Worm (Caenorhabditis elegans) whole organism, late embryonic: Measurements from ENCODE around the gene fbxa-56.

Source experiments
- C08G9.2 ChIP-seq: sonication (generic microtip); optimal IDR thresholded peaks from 2 replicates; lab custom pipeline; 2016; ENCODE audit warnings: mild to moderate bottlenecking, missing genetic modification characterization, moderate library complexity, missing compliant biosample characterization
- C38D4.7 ChIP-seq: fragments of 200-800 bp; sonication (Bioruptor generic); optimal IDR thresholded peaks from 2 replicates; lab custom pipeline; 2018; ENCODE audit warnings: mild to moderate bottlenecking, missing genetic modification characterization, moderate library complexity, missing compliant biosample characterization
- F13H6.1 ChIP-seq: sonication (generic microtip); optimal IDR thresholded peaks from 2 replicates; lab custom pipeline; 2016; ENCODE audit warnings: missing genetic modification characterization, missing compliant biosample characterization
- K02D7.2 ChIP-seq: sonication (generic microtip); optimal IDR thresholded peaks from 2 replicates; lab custom pipeline; 2017; ENCODE audit warnings: mild to moderate bottlenecking, missing genetic modification characterization, missing compliant biosample characterization
- K09A11.1 ChIP-seq: sonication (generic microtip); optimal IDR thresholded peaks from 2 replicates; lab custom pipeline; 2017; ENCODE audit warnings: antibody characterized with exemption, mild to moderate bottlenecking, missing genetic modification characterization, missing compliant biosample characterization; ENCODE audit not compliant: insufficient read depth
- T23F11.4 ChIP-seq: fragments of 200-800 bp; sonication (Bioruptor generic); optimal IDR thresholded peaks from 2 replicates; lab custom pipeline; 2018; ENCODE audit warnings: mild to moderate bottlenecking, missing genetic modification characterization, missing compliant biosample characterization
- Y22D7AL.16 ChIP-seq: sonication (generic microtip); optimal IDR thresholded peaks from 2 replicates; lab custom pipeline; 2016; ENCODE audit warnings: missing genetic modification characterization, missing compliant biosample characterization
- ahr-1 ChIP-seq: sonication (generic microtip); optimal IDR thresholded peaks from 2 replicates; lab custom pipeline; 2016; ENCODE audit warnings: missing genetic modification characterization, missing compliant biosample characterization
- ama-1 ChIP-seq: fragments of 150-350 bp; optimal IDR thresholded peaks from 2 replicates; lab custom pipeline; 2014
- ceh-14 ChIP-seq: sonication (generic microtip); optimal IDR thresholded peaks from 2 replicates; lab custom pipeline; 2016; ENCODE audit warnings: missing genotype, missing genetic modification characterization, missing compliant biosample characterization
- ceh-19 ChIP-seq: fragments of 200-800 bp; sonication (Bioruptor generic); optimal IDR thresholded peaks from 2 replicates; lab custom pipeline; 2018; ENCODE audit warnings: mild to moderate bottlenecking, missing genetic modification characterization, missing compliant biosample characterization
- ceh-22 ChIP-seq: sonication (generic microtip); optimal IDR thresholded peaks from 2 replicates; lab custom pipeline; 2017; ENCODE audit warnings: missing biosample characterization, missing genetic modification characterization
- ceh-31 ChIP-seq: sonication (generic microtip); optimal IDR thresholded peaks from 2 replicates; lab custom pipeline; 2016; ENCODE audit warnings: missing genetic modification characterization, missing compliant biosample characterization
- ceh-45 ChIP-seq: fragments of 200-800 bp; sonication (Bioruptor generic); IDR thresholded peaks from 2 replicates; pipeline ENCODE4 v1.3.6; 2022; ENCODE audit warnings: missing genetic modification reagents, missing genetic modification characterization, missing compliant biosample characterization
- ceh-9 ChIP-seq: sonication (generic microtip); optimal IDR thresholded peaks from 2 replicates; lab custom pipeline; 2016; ENCODE audit warnings: mild to moderate bottlenecking, missing genetic modification characterization, inconsistent platforms, missing compliant biosample characterization
- dve-1 ChIP-seq: sonication (generic microtip); optimal IDR thresholded peaks from 2 replicates; lab custom pipeline; 2017; ENCODE audit warnings: antibody characterized with exemption, mild to moderate bottlenecking, missing genetic modification characterization, missing compliant biosample characterization
- elt-2 ChIP-seq: sonication (generic microtip); optimal IDR thresholded peaks from 2 replicates; lab custom pipeline; 2016; ENCODE audit warnings: missing genetic modification reagents, missing genetic modification characterization, missing compliant biosample characterization
- elt-4 ChIP-seq: sonication (generic microtip); optimal IDR thresholded peaks from 2 replicates; lab custom pipeline; 2016; ENCODE audit warnings: missing genetic modification characterization, missing compliant biosample characterization
- ets-4 ChIP-seq: sonication (generic microtip); optimal IDR thresholded peaks from 2 replicates; lab custom pipeline; 2016; ENCODE audit warnings: missing genetic modification characterization, missing compliant biosample characterization
- eyg-1 ChIP-seq: sonication (generic microtip); optimal IDR thresholded peaks from 2 replicates; lab custom pipeline; 2016; ENCODE audit warnings: missing genotype, missing genetic modification characterization, missing compliant biosample characterization
- hlh-6 ChIP-seq: sonication (generic microtip); optimal IDR thresholded peaks from 2 replicates; lab custom pipeline; 2016; ENCODE audit warnings: missing genotype, missing genetic modification characterization, missing compliant biosample characterization
- hlh-8 ChIP-seq: sonication (generic microtip); optimal IDR thresholded peaks from 2 replicates; lab custom pipeline; 2016; ENCODE audit warnings: missing genotype, missing genetic modification characterization, missing compliant biosample characterization
- lim-6 ChIP-seq: sonication (generic microtip); optimal IDR thresholded peaks from 2 replicates; lab custom pipeline; 2016; ENCODE audit warnings: missing genetic modification characterization, missing compliant biosample characterization
- lin-11 ChIP-seq: fragments of 200-800 bp; sonication (Bioruptor generic); optimal IDR thresholded peaks from 2 replicates; lab custom pipeline; 2018; ENCODE audit warnings: mild to moderate bottlenecking, missing genetic modification characterization, missing compliant biosample characterization
- nfya-1 ChIP-seq: sonication (generic microtip); optimal IDR thresholded peaks from 2 replicates; lab custom pipeline; 2017; ENCODE audit warnings: missing genetic modification characterization, mild to moderate bottlenecking, missing compliant biosample characterization, antibody characterized with exemption, moderate library complexity
- nhr-11 ChIP-seq: fragments of 150-350 bp; optimal IDR thresholded peaks from 2 replicates; lab custom pipeline; 2014; ENCODE audit warnings: missing biosample characterization, missing genetic modification characterization
- npax-4 ChIP-seq: sonication (generic microtip); optimal IDR thresholded peaks from 2 replicates; lab custom pipeline; 2016; ENCODE audit warnings: missing genetic modification characterization, missing compliant biosample characterization
- pag-3 ChIP-seq: sonication (generic microtip); optimal IDR thresholded peaks from 2 replicates; lab custom pipeline; 2016; ENCODE audit warnings: missing compliant biosample characterization, missing genetic modification characterization, borderline replicate concordance
- pax-1 ChIP-seq: fragments of 150-350 bp; optimal IDR thresholded peaks from 2 replicates; lab custom pipeline; 2014; ENCODE audit warnings: missing biosample characterization, missing genetic modification characterization
- pha-2 ChIP-seq: sonication (generic microtip); optimal IDR thresholded peaks from 2 replicates; lab custom pipeline; 2017; ENCODE audit warnings: mild to moderate bottlenecking, missing genetic modification characterization, missing compliant biosample characterization
- rnt-1 ChIP-seq: sonication (generic microtip); optimal IDR thresholded peaks from 2 replicates; lab custom pipeline; 2016; ENCODE audit warnings: missing genetic modification characterization, missing compliant biosample characterization
- sdc-2 ChIP-seq: sonication (generic microtip); optimal IDR thresholded peaks from 2 replicates; lab custom pipeline; 2016; ENCODE audit warnings: missing genotype, missing genetic modification characterization, missing compliant biosample characterization
- sox-2 ChIP-seq: fragments of 200-800 bp; sonication (Bioruptor generic); IDR thresholded peaks from 2 replicates; pipeline ENCODE4 v1.3.6; 2022; ENCODE audit warnings: missing genetic modification reagents, missing genetic modification characterization, missing compliant biosample characterization
- sox-4 ChIP-seq: sonication (generic microtip); optimal IDR thresholded peaks from 2 replicates; lab custom pipeline; 2017; ENCODE audit warnings: mild to moderate bottlenecking, missing genetic modification characterization, inconsistent platforms, missing compliant biosample characterization
- syd-9 ChIP-seq: sonication (generic microtip); optimal IDR thresholded peaks from 2 replicates; lab custom pipeline; 2016; ENCODE audit warnings: mild to moderate bottlenecking, missing genetic modification characterization, moderate library complexity, missing compliant biosample characterization
- tbx-2 ChIP-seq: sonication (generic microtip); optimal IDR thresholded peaks from 2 replicates; lab custom pipeline; 2016; ENCODE audit warnings: missing genetic modification characterization, missing compliant biosample characterization
- unc-55 ChIP-seq: sonication (generic microtip); optimal IDR thresholded peaks from 2 replicates; lab custom pipeline; 2017; ENCODE audit warnings: missing biosample characterization, missing genetic modification reagents, missing genetic modification characterization
- unc-86 ChIP-seq: sonication (generic microtip); optimal IDR thresholded peaks from 2 replicates; lab custom pipeline; 2016; ENCODE audit warnings: missing genetic modification characterization, missing compliant biosample characterization

Gene fbxa-56

ce11 chrIII:961948-962347 lies 24.1 kb upstream of the fbxa-56 start, which contains the start of gene fbxa-51:
TSS of gene fbxa-51 (plus strand) at chrIII:962269.
- TF ChIP-seq K02D7.2 (tag; lab: Kevin White, UChicago) (no peak), ama-1 (lab: Kevin White, UChicago) (no peak), sox-4 (tag; lab: Kevin White, UChicago) (no peak), C38D4.7 (GFP tag; lab: Kevin White, UChicago) (no peak), ceh-19 (GFP tag; lab: Kevin White, UChicago) (no peak), elt-4 (tag; lab: Kevin White, UChicago) (no peak), nfya-1 (tag; lab: Kevin White, UChicago) (no peak), ceh-9 (tag; lab: Kevin White, UChicago) (no peak), K09A11.1 (tag; lab: Kevin White, UChicago) (no peak), npax-4 (no peak), rnt-1 (tag; lab: Kevin White, UChicago) (no peak), eyg-1 (tag; lab: Kevin White, UChicago) (no peak), pha-2 (tag; lab: Kevin White, UChicago) (no peak), F13H6.1 (tag; lab: Kevin White, UChicago) (no peak), ahr-1 (tag; lab: Kevin White, UChicago) (no peak), syd-9 (tag; lab: Kevin White, UChicago) (no peak), unc-55 (GFP tag; lab: Kevin White, UChicago) (no peak), pag-3 (tag; lab: Kevin White, UChicago) (no peak), sdc-2 (no peak), nhr-11 (tag; lab: Kevin White, UChicago) (no peak)

- TF ChIP-seq ahr-1 (tag; lab: Kevin White, UChicago), result no peak
- TF ChIP-seq C38D4.7 (GFP tag; lab: Kevin White, UChicago), result no peak
- TF ChIP-seq eyg-1 (tag; lab: Kevin White, UChicago), result no peak
- TF ChIP-seq unc-55 (GFP tag; lab: Kevin White, UChicago), result no peak
- no peak for TF ChIP-seq T23F11.4 (GFP tag; lab: Kevin White, UChicago)
- TF ChIP-seq unc-86 (tag; lab: Kevin White, UChicago), result no peak
- TF ChIP-seq lin-11 (tag; lab: Kevin White, UChicago), result no peak
- TF ChIP-seq lim-6, result no peak
Measured at ce11 chrIII:955981-956380, 18.1 kb upstream of the fbxa-56 start, which contains the start of gene fbxa-54. TSS of gene fbxa-54 (plus strand) at chrIII:956334.

DNA sequence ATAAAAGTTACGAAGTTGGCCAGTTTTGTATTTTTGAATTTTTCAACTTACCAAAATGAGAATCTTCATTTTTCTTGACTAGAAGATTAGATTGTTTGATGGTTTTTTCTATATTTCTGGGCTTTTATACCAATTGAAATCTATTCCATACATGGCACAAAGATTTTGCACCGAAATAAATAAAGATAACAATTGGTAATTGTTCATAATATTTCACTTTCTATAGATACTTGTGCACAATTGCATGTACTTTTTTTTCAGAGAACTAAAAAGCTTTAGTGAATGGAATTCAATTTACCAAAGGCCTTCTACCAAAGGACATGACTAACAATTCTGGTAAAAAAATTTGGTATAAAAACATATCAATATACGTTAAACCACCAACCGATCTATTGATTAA lies 16.7 kb upstream of the fbxa-56 start, which contains the start of the genes T12B5.15 and T12B5.14:
T12B5.15 (minus strand) TSS at position 101 of the 400 bp plus-strand sequence.
T12B5.14 (plus strand) TSS at position 321 of the 400 bp plus-strand sequence.
- TF ChIP-seq C08G9.2 (tag; lab: Kevin White, UChicago) (no peak), pax-1 (tag; lab: Kevin White, UChicago) (no peak), lim-6 (no peak), ceh-22 (tag; lab: Kevin White, UChicago) (no peak), Y22D7AL.16 (tag; lab: Kevin White, UChicago) (no peak), ceh-45 (GFP tag; lab: Robert Waterston, UW) (no peak), elt-2 (tag; lab: Kevin White, UChicago) (no peak), sox-4 (tag; lab: Kevin White, UChicago) (no peak)

DNA sequence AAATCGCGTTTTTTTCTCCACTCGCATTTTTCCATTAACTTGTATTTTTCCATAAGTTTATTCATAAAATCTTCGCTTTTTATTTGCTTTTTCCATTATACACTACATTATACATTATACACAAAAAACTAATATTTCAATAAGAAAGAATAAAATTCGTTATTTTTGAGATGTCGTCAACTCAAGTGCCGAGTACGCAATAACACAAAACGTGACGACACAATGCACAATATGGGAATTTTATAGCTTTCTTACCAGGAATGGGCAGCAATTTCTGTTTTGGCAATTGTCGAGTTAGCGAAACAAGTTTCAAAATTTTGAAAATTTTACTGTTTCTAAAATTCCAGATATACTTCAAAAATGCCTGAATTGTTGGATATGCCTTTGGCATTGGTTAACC lies 14.3 kb upstream of the fbxa-56 start, which contains the start of gene fbxa-10:
fbxa-10 (plus strand) TSS at position 207 of the 400 bp plus-strand sequence.
- no peak for TF ChIP-seq ets-4
- TF ChIP-seq syd-9 (tag; lab: Kevin White, UChicago), result no peak
- TF ChIP-seq dve-1 (tag; lab: Kevin White, UChicago), result no peak
- no peak for TF ChIP-seq sox-2 (GFP tag; lab: Robert Waterston, UW)
- TF ChIP-seq sox-4 (tag; lab: Kevin White, UChicago), result no peak
- TF ChIP-seq ceh-14 (tag; lab: Kevin White, UChicago), result no peak
- no peak for TF ChIP-seq hlh-8 (tag; lab: Kevin White, UChicago)
- no peak for TF ChIP-seq ceh-31
- TF ChIP-seq hlh-6 (tag; lab: Kevin White, UChicago), result no peak
- TF ChIP-seq ceh-45 (GFP tag; lab: Robert Waterston, UW), result no peak
- TF ChIP-seq tbx-2 (tag; lab: Kevin White, UChicago), result no peak
- TF ChIP-seq nhr-11 (tag; lab: Kevin White, UChicago), result no peak
- no peak for TF ChIP-seq pax-1 (tag; lab: Kevin White, UChicago)
